Fruit fly (Drosophila melanogaster): ENCODE results near the gene Ag5r2.

The Ag5r2 gene

dm6 chrX:14825922-14826617 lies 42.2 kb upstream of the Ag5r2 start, which contains the start of gene rut:
Gene rut (minus strand): TSS chrX:14826073.
- TF ChIP-seq ERR (GFP tag; optimal IDR thresholded peaks at IDR 0.05) (no peak), CG42726 (GFP tag; IDR thresholded peaks at IDR 0.05; ENCODE audit: partially characterized antibody) (peak; percentile 96), Opbp (GFP tag; IDR thresholded peaks at IDR 0.05; ENCODE audit: partially characterized antibody) (peak; percentile 95), Usf (GFP tag; optimal IDR thresholded peaks at IDR 0.05) (no peak), slbo (GFP tag; IDR thresholded peaks at IDR 0.05) (peak; percentile 50; the same call in 1 of the 2 replicates), knrl (GFP tag; IDR thresholded peaks at IDR 0.05; ENCODE audit: partially characterized antibody) (peak; percentile 97), CG11695 (GFP tag; IDR thresholded peaks at IDR 0.05) (0 out of 3 replicates have a peak, but pooled peaks have one; percentile 7), CG16813 (GFP tag; IDR thresholded peaks at IDR 0.05; ENCODE audit: partially characterized antibody) (peak; percentile 87), stc (GFP tag; IDR thresholded peaks at IDR 0.05) (0 out of 2 replicates have a peak, but pooled peaks have one; percentile 26), CG14667 (GFP tag; IDR thresholded peaks at IDR 0.05) (no peak), CG17361 (GFP tag; IDR thresholded peaks at IDR 0.05) (no peak), Adf1 (GFP tag; IDR thresholded peaks at IDR 0.05) (peak; percentile 52), gsb-n (tag; optimal IDR thresholded peaks at IDR 0.05) (no peak), CG6175 (GFP tag; IDR thresholded peaks at IDR 0.05) (peak; percentile 95), phol (tag; optimal IDR thresholded peaks at IDR 0.05) (peak; percentile 1), Kr (GFP tag; optimal IDR thresholded peaks at IDR 0.05) (no peak), exex (tag; optimal IDR thresholded peaks at IDR 0.05) (no peak), CG6689 (GFP tag; IDR thresholded peaks at IDR 0.05) (0 out of 2 replicates have a peak, but pooled peaks have one; percentile 7), vvl (GFP tag; IDR thresholded peaks at IDR 0.05) (peak; percentile 41), sob (GFP tag; IDR thresholded peaks at IDR 0.05) (peak; percentile 46; the same call in 1 of the 2 replicates), CG34422 (GFP tag; IDR thresholded peaks at IDR 0.05) (peak; percentile 64; the same call in 1 of the 3 replicates), CG4730 (GFP tag; IDR thresholded peaks at IDR 0.05) (no peak), inv (GFP tag; IDR thresholded peaks at IDR 0.05; ENCODE audit: partially characterized antibody) (peak; percentile 97), YL-1 (GFP tag; optimal IDR thresholded peaks at IDR 0.05) (peak; percentile 4), Hmr (GFP tag; optimal IDR thresholded peaks at IDR 0.05) (peak; percentile 30), CG32772 (GFP tag; IDR thresholded peaks at IDR 0.05) (no peak), stwl (tag; optimal IDR thresholded peaks at IDR 0.05) (peak; percentile 11), CG3847 (GFP tag; IDR thresholded peaks at IDR 0.05) (peak; percentile 27; the same call in 1 of the 2 replicates), schlank (tag; optimal IDR thresholded peaks at IDR 0.05) (no peak), Rfx (GFP tag; IDR thresholded peaks at IDR 0.05) (peak; percentile 69), CG12744 (GFP tag; optimal IDR thresholded peaks at IDR 0.05) (peak; percentile 25), CTCF (GFP tag; optimal IDR thresholded peaks at IDR 0.05) (peak; percentile 17), nmo (GFP tag; optimal IDR thresholded peaks at IDR 0.05) (peak; percentile 4), rib (GFP tag; IDR thresholded peaks at IDR 0.05) (no peak), grn (GFP tag; optimal IDR thresholded peaks at IDR 0.05) (peak; percentile 1), CG2712 (tag; optimal IDR thresholded peaks at IDR 0.05) (no peak), Asciz (GFP tag; optimal IDR thresholded peaks at IDR 0.05) (no peak), E2f2 (GFP tag; IDR thresholded peaks at IDR 0.05) (peak; percentile 55; the same call in 1 of the 2 replicates), Atf-2 (GFP tag; optimal IDR thresholded peaks at IDR 0.05) (no peak), seq (GFP tag; IDR thresholded peaks at IDR 0.05) (0 out of 2 replicates have a peak, but pooled peaks have one; percentile 6), NC2β (GFP tag; optimal IDR thresholded peaks at IDR 0.05) (no peak), unc-4 (GFP tag; IDR thresholded peaks at IDR 0.05; ENCODE audit: partially characterized antibody) (peak; percentile 91), Fer1 (GFP tag; optimal IDR thresholded peaks at IDR 0.05) (peak; percentile 17), CG5180 (GFP tag; optimal IDR thresholded peaks at IDR 0.05) (peak; percentile 97), zfh2 (GFP tag; optimal IDR thresholded peaks at IDR 0.05) (peak; percentile 8), nom (GFP tag; optimal IDR thresholded peaks at IDR 0.05) (peak; percentile 11), gcm2 (GFP tag; optimal IDR thresholded peaks at IDR 0.05) (no peak), ssp (GFP tag; IDR thresholded peaks at IDR 0.05) (0 out of 2 replicates have a peak, but pooled peaks have one; percentile 21), Dref (GFP tag; IDR thresholded peaks at IDR 0.05) (peak; percentile 63), CG10543 (GFP tag; optimal IDR thresholded peaks at IDR 0.05) (peak; percentile 55)
